Worm (Caenorhabditis elegans) whole organism, L2 larva: Measurements from ENCODE around the gene inpp-4B.

ENCODE experiments used
- C34F6.9 ChIP-seq: fragments of 150-350 bp; optimal IDR thresholded peaks from 2 replicates; lab custom pipeline; 2014; ENCODE audit warnings: missing biosample characterization, missing genetic modification characterization
- F13H6.1 ChIP-seq: sonication (generic microtip); optimal IDR thresholded peaks from 2 replicates; lab custom pipeline; 2016; ENCODE audit warnings: missing genetic modification characterization, missing compliant biosample characterization
- R02D3.7 ChIP-seq: fragments of 150-350 bp; optimal IDR thresholded peaks from 2 replicates; lab custom pipeline; 2014; ENCODE audit warnings: missing biosample characterization, missing genetic modification characterization
- Y55F3AM.14 ChIP-seq: fragments of 200-800 bp; sonication (Bioruptor generic); optimal IDR thresholded peaks from 2 replicates; lab custom pipeline; 2018; ENCODE audit warnings: mild to moderate bottlenecking, missing genetic modification characterization, missing compliant biosample characterization
- ZK546.5 ChIP-seq: sonication (generic microtip); optimal IDR thresholded peaks from 2 replicates; lab custom pipeline; 2017; ENCODE audit warnings: missing biosample characterization, missing genetic modification characterization
- alr-1 ChIP-seq: fragments of 150-350 bp; optimal IDR thresholded peaks from 2 replicates; lab custom pipeline; 2014; ENCODE audit warnings: missing biosample characterization, missing genetic modification characterization
- aly-2 ChIP-seq: fragments of 150-350 bp; optimal IDR thresholded peaks from 2 replicates; lab custom pipeline; 2014; ENCODE audit warnings: missing biosample characterization, missing genetic modification characterization
- ama-1 ChIP-seq: fragments of 150-350 bp; optimal IDR thresholded peaks from 2 replicates; lab custom pipeline; 2018; ENCODE audit warnings: inconsistent platforms
- blmp-1 ChIP-seq: sonication (generic microtip); optimal IDR thresholded peaks from 2 replicates; lab custom pipeline; 2017; ENCODE audit warnings: missing genetic modification characterization, mild to moderate bottlenecking, missing compliant biosample characterization, antibody characterized with exemption, moderate library complexity; ENCODE audit not compliant: insufficient read depth
- ceh-16 ChIP-seq: fragments of 150-350 bp; optimal IDR thresholded peaks from 2 replicates; lab custom pipeline; 2014; ENCODE audit warnings: missing biosample characterization, missing genetic modification characterization
- ceh-82 ChIP-seq: fragments of 150-350 bp; optimal IDR thresholded peaks from 2 replicates; lab custom pipeline; 2014; ENCODE audit warnings: missing biosample characterization, missing genetic modification characterization
- crh-2 ChIP-seq: sonication (generic microtip); optimal IDR thresholded peaks from 2 replicates; lab custom pipeline; 2017; ENCODE audit warnings: missing biosample characterization, missing genetic modification characterization
- dmd-4 ChIP-seq: sonication (generic microtip); optimal IDR thresholded peaks from 2 replicates; lab custom pipeline; 2017; ENCODE audit warnings: missing biosample characterization, missing genetic modification characterization
- egl-27 ChIP-seq: sonication (generic microtip); optimal IDR thresholded peaks from 3 replicates; lab custom pipeline; 2017; ENCODE audit warnings: missing biosample characterization, missing genetic modification reagents, missing genetic modification characterization
- elt-1 ChIP-seq: fragments of 150-350 bp; optimal IDR thresholded peaks from 2 replicates; lab custom pipeline; 2014; ENCODE audit warnings: missing biosample characterization, missing genetic modification characterization
- elt-3 ChIP-seq: sonication (generic microtip); optimal IDR thresholded peaks from 2 replicates; lab custom pipeline; 2017; ENCODE audit warnings: missing biosample characterization, missing genetic modification characterization
- fos-1 ChIP-seq: fragments of 150-350 bp; optimal IDR thresholded peaks from 2 replicates; lab custom pipeline; 2014; ENCODE audit warnings: missing biosample characterization, missing genetic modification characterization
- gmeb-1 ChIP-seq: fragments of 150-350 bp; optimal IDR thresholded peaks from 2 replicates; lab custom pipeline; 2014; ENCODE audit warnings: missing biosample characterization, missing genetic modification characterization
- lin-11 ChIP-seq: fragments of 150-350 bp; sonication (generic microtip); optimal IDR thresholded peaks from 2 replicates; lab custom pipeline; 2014; ENCODE audit warnings: missing biosample characterization, missing genetic modification characterization, inconsistent platforms, mixed read lengths
- lin-13 ChIP-seq: fragments of 150-350 bp; optimal IDR thresholded peaks from 2 replicates; lab custom pipeline; 2014; ENCODE audit warnings: missing biosample characterization, missing genetic modification reagents, missing genetic modification characterization
- lin-39 ChIP-seq: fragments of 150-350 bp; optimal IDR thresholded peaks from 2 replicates; lab custom pipeline; 2014; ENCODE audit warnings: missing biosample characterization, missing genetic modification reagents, missing genetic modification characterization
- lsy-2 ChIP-seq, 2 experiments: fragments of 150-350 bp in 1 of 2; sonication (generic microtip) in 1 of 2; optimal IDR thresholded peaks; 2 replicates each; lab custom pipeline; 2014 to 2017; ENCODE audit warnings: missing biosample characterization in 2 of 2, missing genetic modification characterization in 2 of 2
- mab-5 ChIP-seq: fragments of 150-350 bp; optimal IDR thresholded peaks from 2 replicates; lab custom pipeline; 2014; ENCODE audit warnings: missing biosample characterization, missing genetic modification characterization
- mbf-1 ChIP-seq: sonication (generic microtip); optimal IDR thresholded peaks from 2 replicates; lab custom pipeline; 2017; ENCODE audit warnings: missing biosample characterization, missing genetic modification characterization
- mdl-1 ChIP-seq, 2 experiments: fragments of 150-350 bp in 1 of 2; sonication (generic microtip) in 1 of 2; optimal IDR thresholded peaks; 2 replicates each; lab custom pipeline; 2017; ENCODE audit warnings: missing biosample characterization in 2 of 2, missing genetic modification characterization in 2 of 2
- nhr-10 ChIP-seq: sonication (generic microtip); optimal IDR thresholded peaks from 2 replicates; lab custom pipeline; 2017; ENCODE audit warnings: missing biosample characterization, missing genetic modification characterization
- nhr-11 ChIP-seq: fragments of 150-350 bp; optimal IDR thresholded peaks from 2 replicates; lab custom pipeline; 2014; ENCODE audit warnings: missing biosample characterization, missing genetic modification characterization
- nhr-12 ChIP-seq: fragments of 150-350 bp; optimal IDR thresholded peaks from 2 replicates; lab custom pipeline; 2014; ENCODE audit warnings: missing biosample characterization, missing genetic modification characterization
- nhr-129 ChIP-seq: fragments of 150-350 bp; optimal IDR thresholded peaks from 2 replicates; lab custom pipeline; 2014; ENCODE audit warnings: missing biosample characterization, missing genetic modification characterization
- nhr-21 ChIP-seq: fragments of 150-350 bp; optimal IDR thresholded peaks from 2 replicates; lab custom pipeline; 2014; ENCODE audit warnings: missing biosample characterization, missing genetic modification characterization
- nhr-23 ChIP-seq: fragments of 150-350 bp; optimal IDR thresholded peaks from 2 replicates; lab custom pipeline; 2014; ENCODE audit warnings: missing biosample characterization, missing genetic modification reagents, missing genetic modification characterization
- nhr-237 ChIP-seq: fragments of 150-350 bp; optimal IDR thresholded peaks from 2 replicates; lab custom pipeline; 2014; ENCODE audit warnings: missing biosample characterization, missing genetic modification characterization
- nhr-25 ChIP-seq: fragments of 150-350 bp; sonication (generic microtip); optimal IDR thresholded peaks from 3 replicates; lab custom pipeline; 2014; ENCODE audit warnings: missing biosample characterization, missing genetic modification characterization
- nhr-6 ChIP-seq: fragments of 150-350 bp; optimal IDR thresholded peaks from 2 replicates; lab custom pipeline; 2014; ENCODE audit warnings: missing biosample characterization, missing genetic modification characterization
- nhr-77 ChIP-seq: fragments of 150-350 bp; optimal IDR thresholded peaks from 2 replicates; lab custom pipeline; 2014; ENCODE audit warnings: missing biosample characterization, missing genetic modification characterization
- peb-1 ChIP-seq: fragments of 150-350 bp; optimal IDR thresholded peaks from 2 replicates; lab custom pipeline; 2014; ENCODE audit warnings: missing biosample characterization, missing genetic modification characterization
- sem-4 ChIP-seq: fragments of 150-350 bp; optimal IDR thresholded peaks from 2 replicates; lab custom pipeline; 2014; ENCODE audit warnings: missing biosample characterization, missing genetic modification reagents, missing genetic modification characterization
- skn-1 ChIP-seq: sonication (generic microtip); optimal IDR thresholded peaks from 2 replicates; lab custom pipeline; 2017; ENCODE audit warnings: missing biosample characterization, missing genetic modification characterization
- sma-3 ChIP-seq: sonication (generic microtip); optimal IDR thresholded peaks from 2 replicates; lab custom pipeline; 2016; ENCODE audit warnings: missing genetic modification reagents, missing genetic modification characterization, missing compliant biosample characterization
- sma-9 ChIP-seq, 2 experiments: fragments of 150-350 bp in 1 of 2; sonication (generic microtip) in 1 of 2; optimal IDR thresholded peaks; 2 replicates each; lab custom pipeline; 2014 to 2016; ENCODE audit warnings: missing genetic modification characterization in 2 of 2, mild to moderate bottlenecking in 1 of 2, missing biosample characterization in 1 of 2, missing compliant biosample characterization in 1 of 2, missing genetic modification reagents in 1 of 2, moderate library complexity in 1 of 2
- snpc-4 ChIP-seq: fragments of 150-350 bp; optimal IDR thresholded peaks from 2 replicates; lab custom pipeline; 2014; ENCODE audit warnings: missing biosample characterization, missing genetic modification characterization
- unc-39 ChIP-seq: fragments of 150-350 bp; optimal IDR thresholded peaks from 2 replicates; lab custom pipeline; 2014; ENCODE audit warnings: missing biosample characterization, missing genetic modification characterization
- unc-55 ChIP-seq: fragments of 150-350 bp; sonication (generic microtip); optimal IDR thresholded peaks from 3 replicates; lab custom pipeline; 2014; ENCODE audit warnings: missing biosample characterization, missing genetic modification reagents, missing genetic modification characterization
- unc-62 ChIP-seq: fragments of 150-350 bp; optimal IDR thresholded peaks from 2 replicates; lab custom pipeline; 2014; ENCODE audit warnings: missing biosample characterization, missing genetic modification reagents, missing genetic modification characterization
- zag-1 ChIP-seq: fragments of 150-350 bp; optimal IDR thresholded peaks from 2 replicates; lab custom pipeline; 2014; ENCODE audit warnings: missing biosample characterization, missing genetic modification characterization
- ztf-1 ChIP-seq: fragments of 200-800 bp; sonication (Bioruptor generic); conservative IDR thresholded peaks from 2 replicates; pipeline ENCODE4 v1.3.6; 2022; ENCODE audit warnings: missing genetic modification characterization, missing compliant biosample characterization
- ztf-11 ChIP-seq: sonication (generic microtip); optimal IDR thresholded peaks from 2 replicates; lab custom pipeline; 2017; ENCODE audit warnings: missing biosample characterization, missing genetic modification characterization
- ztf-4 ChIP-seq: fragments of 150-350 bp; optimal IDR thresholded peaks from 2 replicates; lab custom pipeline; 2014; ENCODE audit warnings: missing biosample characterization, missing genetic modification characterization

Gene inpp-4B

ce11 chrIII:10284214-10284613 is 17.5 kb upstream of the inpp-4B start:
- no peak for TF ChIP-seq mbf-1 (tag; lab: Kevin White, UChicago)
- TF ChIP-seq blmp-1 (tag; lab: Kevin White, UChicago): no peak
- TF ChIP-seq ZK546.5 (tag; lab: Kevin White, UChicago): no peak
- no peak for TF ChIP-seq fos-1
- TF ChIP-seq egl-27: peak; percentile 72
- TF ChIP-seq lin-39 (tag; lab: Kevin White, UChicago): no peak
- no peak for TF ChIP-seq unc-39 (tag; lab: Kevin White, UChicago)
- no peak for TF ChIP-seq nhr-237 (tag; lab: Kevin White, UChicago)
- no peak for TF ChIP-seq gmeb-1
- no peak for TF ChIP-seq nhr-11
- TF ChIP-seq mab-5 (tag; lab: Kevin White, UChicago): peak; percentile 66
- peak; percentile 90 for TF ChIP-seq zag-1 (tag; lab: Kevin White, UChicago)
- TF ChIP-seq Y55F3AM.14: peak; percentile 54
- peak; percentile 48 for TF ChIP-seq sma-9 (GFP tag; optimal IDR thresholded peaks at IDR 0.05; lab: Kevin White, UChicago)
- no peak for TF ChIP-seq sma-9 (tag; optimal IDR thresholded peaks at IDR 0.05; lab: Kevin White, UChicago)
- no peak for TF ChIP-seq snpc-4 (tag; lab: Kevin White, UChicago)
- no peak for TF ChIP-seq elt-1 (tag; lab: Kevin White, UChicago)
- no peak for TF ChIP-seq elt-3 (tag; lab: Kevin White, UChicago)
- TF ChIP-seq R02D3.7 (tag; lab: Kevin White, UChicago): no peak
- no peak for TF ChIP-seq unc-62
- TF ChIP-seq mdl-1 (tag; optimal IDR thresholded peaks at IDR 0.05; lab: Kevin White, UChicago): peak; percentile 61 to 92
- TF ChIP-seq ztf-11 (tag; lab: Kevin White, UChicago): no peak
- peak; percentile 77 for TF ChIP-seq C34F6.9
- TF ChIP-seq nhr-25 (tag; lab: Kevin White, UChicago): no peak
- TF ChIP-seq sma-3 (GFP tag; lab: Kevin White, UChicago): no peak
- TF ChIP-seq lin-11 (tag; lab: Kevin White, UChicago): peak; percentile 65
- TF ChIP-seq F13H6.1: peak; percentile 69
- TF ChIP-seq peb-1 (tag; lab: Kevin White, UChicago): no peak
- TF ChIP-seq skn-1 (tag; lab: Kevin White, UChicago): no peak
- TF ChIP-seq nhr-12 (tag; lab: Kevin White, UChicago): no peak
- peak in 1 of 2 experiments; percentile 71 for TF ChIP-seq lsy-2 (tag; optimal IDR thresholded peaks at IDR 0.05; lab: Kevin White, UChicago)
- no peak for TF ChIP-seq dmd-4
- TF ChIP-seq nhr-6 (tag; lab: Kevin White, UChicago): peak; percentile 33
- TF ChIP-seq nhr-23 (tag; lab: Kevin White, UChicago): no peak
- peak; percentile 17 for TF ChIP-seq nhr-129 (tag; lab: Kevin White, UChicago)
- TF ChIP-seq unc-55: peak; percentile 75
- TF ChIP-seq sem-4 (tag; lab: Kevin White, UChicago): peak; percentile 56
- TF ChIP-seq nhr-21: no peak
- TF ChIP-seq ztf-1 (GFP tag; lab: Robert Waterston, UW): no peak
- TF ChIP-seq ceh-16 (tag; lab: Kevin White, UChicago): no peak
- no peak for TF ChIP-seq alr-1
- peak; percentile 57 for TF ChIP-seq crh-2 (tag; lab: Kevin White, UChicago)
- no peak for TF ChIP-seq nhr-77 (tag; lab: Kevin White, UChicago)
- peak; percentile 73 for TF ChIP-seq lin-13 (GFP tag; lab: Kevin White, UChicago)
- peak; percentile 15 for TF ChIP-seq ztf-4 (tag; lab: Kevin White, UChicago)
- no peak for TF ChIP-seq ama-1 (lab: Kevin White, UChicago)
- TF ChIP-seq aly-2: no peak
- TF ChIP-seq nhr-10 (tag; lab: Kevin White, UChicago): no peak
- TF ChIP-seq ceh-82: peak; percentile 22
